Worm (Caenorhabditis elegans) whole organism, L4 larva: ENCODE measurements around the gene C28A5.6.

ENCODE experiments used
- F37D6.2 ChIP-seq: sonication (generic microtip); optimal IDR thresholded peaks from 2 replicates; lab custom pipeline; 2016; ENCODE audit warnings: mild to moderate bottlenecking, missing genetic modification characterization, missing compliant biosample characterization
- R02D3.7 ChIP-seq: fragments of 150-350 bp; sonication (generic microtip); optimal IDR thresholded peaks from 3 replicates; lab custom pipeline; 2014; ENCODE audit warnings: missing biosample characterization, missing genetic modification characterization
- T20F7.1 ChIP-seq: fragments of 200-800 bp; sonication (Bioruptor generic); optimal IDR thresholded peaks from 2 replicates; lab custom pipeline; 2018; ENCODE audit warnings: mild to moderate bottlenecking, missing genetic modification characterization, missing compliant biosample characterization
- Y5F2A.4 ChIP-seq: fragments of 200-800 bp; sonication (Bioruptor generic); optimal IDR thresholded peaks from 2 replicates; lab custom pipeline; 2018; ENCODE audit warnings: mild to moderate bottlenecking, missing genetic modification characterization, missing compliant biosample characterization
- aly-2 ChIP-seq: sonication (generic microtip); optimal IDR thresholded peaks from 2 replicates; lab custom pipeline; 2018; ENCODE audit warnings: missing biosample characterization, missing genetic modification characterization
- ceh-62 ChIP-seq: sonication (generic microtip); optimal IDR thresholded peaks from 2 replicates; lab custom pipeline; 2017; ENCODE audit warnings: missing biosample characterization, missing genetic modification characterization
- cey-2 ChIP-seq: sonication (generic microtip); optimal IDR thresholded peaks from 3 replicates; lab custom pipeline; 2017; ENCODE audit warnings: missing genetic modification characterization, mild to moderate bottlenecking, missing compliant biosample characterization, antibody characterized with exemption, borderline replicate concordance; ENCODE audit not compliant: insufficient read depth
- ctbp-1 ChIP-seq: fragments of 200-800 bp; sonication (Bioruptor generic); IDR thresholded peaks from 2 replicates; pipeline ENCODE4 v1.3.6; 2022; ENCODE audit warnings: missing genetic modification reagents, missing genetic modification characterization, missing compliant biosample characterization
- daf-19 ChIP-seq: fragments of 200-800 bp; sonication (Bioruptor generic); conservative IDR thresholded peaks from 2 replicates; pipeline ENCODE4 v1.3.6; 2022; ENCODE audit warnings: missing genetic modification characterization, missing compliant biosample characterization
- dmd-6 ChIP-seq: fragments of 200-800 bp; sonication (Bioruptor generic); IDR thresholded peaks from 2 replicates; pipeline ENCODE4 v1.3.6; 2022; ENCODE audit warnings: missing genetic modification reagents, missing genetic modification characterization, missing compliant biosample characterization
- dpl-1 ChIP-seq: fragments of 150-350 bp; optimal IDR thresholded peaks from 2 replicates; lab custom pipeline; 2014; ENCODE audit warnings: missing biosample characterization, missing genetic modification reagents, missing genetic modification characterization
- duxl-1 ChIP-seq: sonication (generic microtip); optimal IDR thresholded peaks from 2 replicates; lab custom pipeline; 2016; ENCODE audit warnings: mild to moderate bottlenecking, missing genetic modification characterization, moderate library complexity, missing compliant biosample characterization; ENCODE audit not compliant: poor library complexity
- fos-1 ChIP-seq: fragments of 150-350 bp; optimal IDR thresholded peaks from 2 replicates; lab custom pipeline; 2014; ENCODE audit warnings: missing biosample characterization, missing genetic modification characterization
- hlh-11 ChIP-seq: fragments of 200-800 bp; sonication (Bioruptor generic); optimal IDR thresholded peaks from 2 replicates; lab custom pipeline; 2018; ENCODE audit warnings: mild to moderate bottlenecking, missing genetic modification characterization, missing compliant biosample characterization
- hlh-30 ChIP-seq: sonication (generic microtip); optimal IDR thresholded peaks from 2 replicates; lab custom pipeline; 2017; ENCODE audit warnings: antibody characterized with exemption, mild to moderate bottlenecking, missing genetic modification characterization, missing compliant biosample characterization; ENCODE audit not compliant: insufficient read depth
- lim-7 ChIP-seq: fragments of 200-800 bp; sonication (Bioruptor generic); IDR thresholded peaks from 2 replicates; pipeline ENCODE4 v1.3.6; 2022; ENCODE audit warnings: missing genetic modification characterization, missing compliant biosample characterization
- lin-1 ChIP-seq: fragments of 200-800 bp; sonication (Bioruptor generic); IDR thresholded peaks from 2 replicates; pipeline ENCODE4 v1.3.6; 2022; ENCODE audit warnings: missing genetic modification reagents, missing genetic modification characterization, missing compliant biosample characterization
- lin-15B ChIP-seq: fragments of 150-350 bp; sonication (generic microtip); optimal IDR thresholded peaks from 3 replicates; lab custom pipeline; 2014; ENCODE audit warnings: missing biosample characterization, missing genetic modification characterization
- lin-38 ChIP-seq: fragments of 200-800 bp; sonication (Bioruptor generic); IDR thresholded peaks from 2 replicates; pipeline ENCODE4 v1.3.6; 2022; ENCODE audit warnings: missing genetic modification reagents, missing genetic modification characterization, missing compliant biosample characterization
- mdl-1 ChIP-seq, 2 experiments: fragments of 150-350 bp in 1 of 2; sonication (generic microtip) in 1 of 2; optimal IDR thresholded peaks; 2 replicates each; lab custom pipeline; 2014 to 2017; ENCODE audit warnings: missing biosample characterization in 2 of 2, missing genetic modification characterization in 2 of 2
- mdt-29 ChIP-seq: fragments of 200-800 bp; sonication (Bioruptor generic); IDR thresholded peaks from 2 replicates; pipeline ENCODE4 v1.3.6; 2022; ENCODE audit warnings: missing genetic modification reagents, missing genetic modification characterization, missing compliant biosample characterization
- mep-1 ChIP-seq: fragments of 150-350 bp; sonication (generic microtip); optimal IDR thresholded peaks from 3 replicates; lab custom pipeline; 2014; ENCODE audit warnings: missing biosample characterization, missing genetic modification characterization
- mes-2 ChIP-seq: sonication (generic microtip); optimal IDR thresholded peaks from 2 replicates; lab custom pipeline; 2016; ENCODE audit warnings: missing genotype, mild to moderate bottlenecking, missing genetic modification characterization, missing compliant biosample characterization; ENCODE audit not compliant: poor library complexity, severe bottlenecking
- mxl-2 ChIP-seq: fragments of 200-800 bp; sonication (Bioruptor generic); conservative IDR thresholded peaks from 2 replicates; pipeline ENCODE4 v1.3.6; 2022; ENCODE audit warnings: missing genetic modification reagents, missing genetic modification characterization, missing compliant biosample characterization
- nhr-28 ChIP-seq: fragments of 150-350 bp; optimal IDR thresholded peaks from 2 replicates; lab custom pipeline; 2014; ENCODE audit warnings: missing biosample characterization, missing genetic modification characterization
- nhr-6 ChIP-seq: fragments of 150-350 bp; optimal IDR thresholded peaks from 2 replicates; lab custom pipeline; 2014; ENCODE audit warnings: missing biosample characterization, missing genetic modification characterization
- nhr-77 ChIP-seq: fragments of 150-350 bp; optimal IDR thresholded peaks from 2 replicates; lab custom pipeline; 2014; ENCODE audit warnings: missing biosample characterization, missing genetic modification characterization
- php-3 ChIP-seq: fragments of 200-800 bp; sonication (Bioruptor generic); IDR thresholded peaks from 2 replicates; pipeline ENCODE4 v1.3.6; 2022; ENCODE audit warnings: missing genetic modification reagents, missing genetic modification characterization, missing compliant biosample characterization
- pqm-1 ChIP-seq: sonication (generic microtip); optimal IDR thresholded peaks from 2 replicates; lab custom pipeline; 2017; ENCODE audit warnings: missing biosample characterization, missing genetic modification characterization
- rbr-2 ChIP-seq: sonication (generic microtip); optimal IDR thresholded peaks from 2 replicates; lab custom pipeline; 2016; ENCODE audit warnings: missing genotype, missing genetic modification characterization, missing compliant biosample characterization
- set-16 ChIP-seq: fragments of 200-800 bp; sonication (Bioruptor generic); IDR thresholded peaks from 2 replicates; pipeline ENCODE4 v1.3.6; 2022; ENCODE audit warnings: missing genetic modification reagents, missing genetic modification characterization, missing compliant biosample characterization
- skn-1 ChIP-seq: fragments of 150-350 bp; optimal IDR thresholded peaks from 2 replicates; lab custom pipeline; 2014; ENCODE audit warnings: missing biosample characterization, missing genetic modification characterization
- snpc-4 ChIP-seq: fragments of 150-350 bp; optimal IDR thresholded peaks from 2 replicates; lab custom pipeline; 2014; ENCODE audit warnings: missing biosample characterization, missing genetic modification characterization
- spr-1 ChIP-seq: sonication (generic microtip); optimal IDR thresholded peaks from 2 replicates; lab custom pipeline; 2016; ENCODE audit warnings: mild to moderate bottlenecking, missing genetic modification characterization, missing compliant biosample characterization
- unc-62 ChIP-seq, 3 experiments: fragments of 150-350 bp in 1 of 3; sonication (generic microtip); optimal IDR thresholded peaks in 2 of 3; peaks in 1 of 3; 1 replicate in 1 of 3; 2 replicates in 2 of 3; lab custom pipeline; 2014 to 2017; ENCODE audit warnings: missing biosample characterization in 3 of 3, missing genetic modification characterization in 3 of 3, missing genetic modification reagents in 3 of 3, missing genotype in 1 of 3
- ztf-7 ChIP-seq: fragments of 150-350 bp; optimal IDR thresholded peaks from 2 replicates; lab custom pipeline; 2014; ENCODE audit warnings: missing biosample characterization, missing genetic modification characterization

Gene C28A5.6

ce11 chrIII:4412108-4413009 is 16.9 kb downstream of the C28A5.6 start (continued):
- TF ChIP-seq R02D3.7 (tag; lab: Kevin White, UChicago) (peak; percentile 46), nhr-28 (peak; percentile 46)

DNA sequence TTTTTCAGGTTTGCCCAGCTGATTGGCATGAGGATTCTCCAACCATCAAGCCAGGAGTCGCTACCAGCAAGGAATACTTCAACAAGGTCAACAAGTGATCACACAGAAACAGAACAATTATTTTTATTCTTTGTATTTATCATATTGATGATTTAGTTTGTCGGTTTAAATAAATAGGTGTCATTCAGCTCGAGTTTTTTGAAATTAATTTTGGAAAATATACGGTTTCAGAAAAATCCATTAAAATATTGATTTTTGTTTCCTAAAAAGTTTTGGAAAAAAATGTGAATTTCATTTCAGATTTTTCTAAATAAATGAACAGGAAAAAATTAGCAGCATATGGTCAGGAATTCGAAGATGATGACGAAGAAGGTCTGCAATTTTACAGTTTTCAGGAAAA is 21.1 kb downstream of the C28A5.6 start, which contains the start of gene gpch-1:
gpch-1 (plus strand) TSS at position 301 of the 400 bp plus-strand sequence.
- TF ChIP-seq nhr-6 (tag; lab: Kevin White, UChicago) (no peak), dmd-6 (GFP tag; lab: Robert Waterston, UW) (no peak), skn-1 (tag; lab: Kevin White, UChicago) (no peak), lim-7 (no peak), php-3 (GFP tag; lab: Robert Waterston, UW) (no peak), ceh-62 (tag; lab: Kevin White, UChicago) (no peak), T20F7.1 (GFP tag; lab: Kevin White, UChicago) (no peak), Y5F2A.4 (GFP tag; lab: Kevin White, UChicago) (no peak), hlh-30 (tag; lab: Kevin White, UChicago) (no peak), duxl-1 (tag; lab: Kevin White, UChicago) (no peak)

ce11 chrIII:4407144-4407543 is 22.2 kb downstream of the C28A5.6 start, which contains the start of gene prdx-3:
Gene prdx-3 (plus strand): TSS chrIII:4407444.
- TF ChIP-seq lin-38 (GFP tag; lab: Robert Waterston, UW) (0 out of 2 replicates have a peak, but pooled peaks have one; percentile 9), mdl-1 (tag; optimal IDR thresholded peaks at IDR 0.05; lab: Kevin White, UChicago) (no peak), unc-62 (GFP tag; optimal IDR thresholded peaks at IDR 0.05 in 1 of 2; lab: Kevin White, UChicago) (peak in 1 of 2 experiments; percentile 49), unc-62 (tag; optimal IDR thresholded peaks at IDR 0.05; lab: Kevin White, UChicago) (no peak)
- TF ChIP-seq, all 104 proteins: peak for 2

DNA sequence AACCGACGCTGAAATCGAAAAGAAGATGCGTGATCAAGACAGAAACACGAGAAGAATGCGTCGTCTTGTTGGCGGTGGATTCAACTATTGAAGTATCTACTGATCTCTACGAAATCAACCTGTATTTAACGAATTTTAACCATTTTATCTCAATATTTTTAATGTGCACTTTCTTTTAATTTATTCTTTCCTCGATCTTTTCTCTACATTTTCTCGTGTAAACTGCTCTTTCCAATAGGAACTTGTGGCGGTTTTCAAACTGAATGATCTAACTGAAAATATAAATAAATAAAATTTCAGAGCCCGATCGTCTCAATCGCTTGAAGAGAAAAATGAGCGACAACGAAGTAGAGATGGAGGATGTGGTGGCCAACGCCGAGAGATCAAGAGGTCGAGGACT is 23.3 kb downstream of the C28A5.6 start, which contains the start of gene rnp-4:
rnp-4 (plus strand) TSS at position 301 of the 400 bp plus-strand sequence.
- TF ChIP-seq mes-2: no peak
- TF ChIP-seq, all 104 proteins: peak for 0

- TF ChIP-seq nhr-77 (tag; lab: Kevin White, UChicago): peak; percentile 46
- peak in 1 of 2 experiments; percentile 21 for TF ChIP-seq mdl-1 (tag; optimal IDR thresholded peaks at IDR 0.05; lab: Kevin White, UChicago)
- TF ChIP-seq lin-1: no peak
- TF ChIP-seq dpl-1 (GFP tag; lab: Kevin White, UChicago): peak; percentile 47
- peak; percentile 82 for TF ChIP-seq lin-38 (GFP tag; lab: Robert Waterston, UW)
- peak; percentile 25 for TF ChIP-seq pqm-1 (tag; lab: Kevin White, UChicago)
These were observed 24.9 kb downstream of the C28A5.6 start, which contains the start of the genes R07E5.17 and snfc-5 for ce11 chrIII:4404339-4404836. Gene R07E5.17 (minus strand): TSS chrIII:4404436. Gene snfc-5 (plus strand): TSS chrIII:4404786.

DNA sequence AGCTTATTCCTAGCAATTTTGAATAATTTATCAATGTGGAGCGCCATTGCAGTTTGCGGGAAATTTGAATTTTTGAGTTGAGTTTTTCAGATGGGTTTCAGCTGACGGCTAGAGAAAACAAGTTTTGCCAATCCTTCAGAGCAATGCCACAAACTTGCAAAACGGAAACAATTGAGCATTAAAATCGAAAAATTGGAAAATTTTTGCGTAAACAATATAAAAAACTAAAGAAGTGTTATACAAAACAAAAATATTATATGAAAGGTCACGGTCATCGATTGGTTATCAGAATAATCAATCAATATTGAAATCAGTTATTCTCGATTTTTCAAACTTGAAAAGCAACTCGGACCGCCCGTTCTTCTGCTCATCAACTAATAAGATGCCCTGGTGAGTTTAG is 28.2 kb downstream of the C28A5.6 start, which contains the start of gene R07E5.15:
R07E5.15 (plus strand) TSS at position 301 of the 400 bp plus-strand sequence.
- TF ChIP-seq nhr-28: no peak
- TF ChIP-seq mdt-29: no peak
- no peak for TF ChIP-seq mep-1 (tag; lab: Kevin White, UChicago)
- no peak for TF ChIP-seq spr-1 (tag; lab: Kevin White, UChicago)
- TF ChIP-seq rbr-2: no peak
- no peak for TF ChIP-seq lin-15B
- TF ChIP-seq ctbp-1 (GFP tag; lab: Robert Waterston, UW): no peak
- no peak for TF ChIP-seq F37D6.2 (tag; lab: Kevin White, UChicago)
- no peak for TF ChIP-seq snpc-4 (tag; lab: Kevin White, UChicago)
- TF ChIP-seq mxl-2 (GFP tag; lab: Robert Waterston, UW): no peak
- TF ChIP-seq daf-19 (GFP tag; lab: Robert Waterston, UW): no peak
- TF ChIP-seq aly-2 (tag; lab: Kevin White, UChicago): no peak
- no peak for TF ChIP-seq hlh-11 (tag; lab: Kevin White, UChicago)
- no peak for TF ChIP-seq cey-2 (tag; lab: Kevin White, UChicago)
- TF ChIP-seq ztf-7 (tag; lab: Kevin White, UChicago): no peak
- TF ChIP-seq set-16: no peak
- TF ChIP-seq fos-1 (tag; lab: Kevin White, UChicago): no peak
